Worm (Caenorhabditis elegans): ENCODE data around the gene ZK180.6.

ce11 chrIV:4548253-4548652, 23.4 kb upstream of the ZK180.6 start, which contains the start of gene ZK185.1:
- TF ChIP-seq ceh-90 (tag; optimal IDR thresholded peaks at IDR 0.05) (no peak), nhr-28 (tag; optimal IDR thresholded peaks at IDR 0.05) (no peak), egl-27 (tag; optimal IDR thresholded peaks at IDR 0.05) (no peak), elt-3 (tag; optimal IDR thresholded peaks at IDR 0.05) (no peak), dsc-1 (tag; optimal IDR thresholded peaks at IDR 0.05) (no peak), nhr-20 (tag; optimal IDR thresholded peaks at IDR 0.05) (no peak), fos-1 (tag; optimal IDR thresholded peaks at IDR 0.05) (no peak), nhr-11 (tag; optimal IDR thresholded peaks at IDR 0.05) (no peak), tlp-1 (tag; optimal IDR thresholded peaks at IDR 0.05) (no peak)

Data from whole organism, L1 larva.